Fruit fly (Drosophila melanogaster) S2 (cell line): ENCODE results near the gene CG43249.

Source experiments
- CG8478 ChIP-seq: fragments of >200 bp; optimal IDR thresholded peaks from 2 replicates; lab custom pipeline; 2018
- CTCF ChIP-seq, 2 experiments: fragments of >200 bp; optimal IDR thresholded peaks; 2 replicates each; lab custom pipeline; 2018

DNA sequence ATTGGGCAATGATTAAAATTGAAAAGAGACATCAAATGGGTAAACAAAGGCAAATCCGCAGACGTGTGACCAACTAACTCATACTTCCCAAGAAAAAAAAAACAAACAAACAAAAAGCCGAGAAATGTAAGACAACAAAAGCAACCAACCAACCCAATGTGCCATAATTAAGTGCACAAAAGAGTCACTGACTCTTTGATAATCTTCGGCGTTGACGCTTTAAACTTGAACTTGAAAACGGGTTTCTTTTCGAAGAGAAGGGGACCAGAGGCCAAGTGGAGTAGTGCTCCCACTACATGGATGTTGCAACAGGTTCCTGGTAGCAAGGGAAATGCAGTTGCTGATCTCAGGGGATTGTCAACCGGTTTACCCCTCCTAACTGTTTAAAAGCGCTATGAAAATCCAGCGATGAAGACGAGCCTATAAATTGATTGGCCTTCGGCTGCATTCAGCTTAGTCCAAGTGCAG, 24.1 kb upstream of the CG43249 start, which contains the start of gene CG13064:
- TF ChIP-seq CG8478 (lab: Kevin White, UChicago) = no peak
- no peak for TF ChIP-seq CTCF (optimal IDR thresholded peaks at IDR 0.05; lab: Kevin White, UChicago)
